Fruit fly (Drosophila melanogaster): ENCODE data around the gene MED7.
A peak's percentile ranks its signal among the peaks of the same experiment; 100 is the strongest.

MED7 gene

DNA sequence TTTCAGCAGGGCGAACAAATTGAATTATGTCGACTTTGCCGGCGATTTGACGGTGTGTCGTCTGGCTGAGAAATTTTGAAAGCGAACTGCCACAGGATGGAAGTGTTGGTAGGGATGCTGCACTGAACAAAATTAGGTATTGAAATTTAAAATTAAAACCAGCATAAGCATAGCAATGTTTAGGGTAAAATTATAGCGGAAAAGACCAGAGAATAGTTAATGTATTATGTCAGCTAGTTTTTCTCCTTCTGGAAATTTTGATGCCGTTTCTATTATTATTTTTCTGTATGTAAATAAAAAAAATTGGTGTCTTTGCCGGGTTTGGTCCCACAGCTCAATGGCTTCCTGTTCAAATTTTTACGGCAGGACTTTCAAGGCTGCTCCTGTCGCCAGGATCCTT is 34.1 kb downstream of the MED7 start:
- 0 out of 2 replicates have a peak, but pooled peaks have one; percentile 30 for TF ChIP-seq Rfx (GFP tag; IDR thresholded peaks at IDR 0.05)
- 0 out of 2 replicates have a peak, but pooled peaks have one; percentile 23 for TF ChIP-seq sob (GFP tag; IDR thresholded peaks at IDR 0.05)
- TF ChIP-seq CG15514 (GFP tag; optimal IDR thresholded peaks at IDR 0.05): peak; percentile 9
- TF ChIP-seq ab (GFP tag; optimal IDR thresholded peaks at IDR 0.05): no peak
- TF ChIP-seq CG4424 (GFP tag; optimal IDR thresholded peaks at IDR 0.05): no peak
- TF ChIP-seq lab (GFP tag; optimal IDR thresholded peaks at IDR 0.05): peak; percentile 58
- peak; percentile 24 for TF ChIP-seq CG3281 (GFP tag; optimal IDR thresholded peaks at IDR 0.05)
- peak; percentile 68 for TF ChIP-seq CG18599 (GFP tag; optimal IDR thresholded peaks at IDR 0.05)
- peak; percentile 7 for TF ChIP-seq Meics (GFP tag; optimal IDR thresholded peaks at IDR 0.05)
- TF ChIP-seq cato (GFP tag; optimal IDR thresholded peaks at IDR 0.05; ENCODE audit: borderline replicate concordance): no peak
- TF ChIP-seq vfl (GFP tag; optimal IDR thresholded peaks at IDR 0.05): no peak

DNA sequence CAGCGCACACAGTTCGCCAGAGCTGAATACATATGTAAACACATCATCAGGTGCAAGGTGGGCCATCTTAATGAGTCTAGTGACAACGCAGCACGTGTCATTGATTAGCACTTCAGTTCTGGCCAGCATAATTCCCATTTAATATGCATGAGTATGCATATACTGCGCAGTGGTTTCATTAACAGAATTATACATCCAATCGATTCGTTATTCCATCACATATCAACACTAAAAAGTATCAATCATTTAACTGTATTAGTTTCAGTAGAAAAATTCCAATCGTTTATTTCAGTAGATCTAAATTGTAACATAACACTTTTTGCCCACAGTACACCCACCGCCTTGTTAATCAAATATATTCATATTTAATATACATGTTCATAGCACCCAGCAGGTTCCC is 46.3 kb downstream of the MED7 start, which contains the start of gene CG4073:
TSS of gene CG4073 (plus strand) at position 301 of the 400 bp plus-strand sequence.
- no peak for TF ChIP-seq CG2202 (tag; optimal IDR thresholded peaks at IDR 0.05)
- no peak for TF ChIP-seq Nf-YC (tag; optimal IDR thresholded peaks at IDR 0.05)
- no peak for TF ChIP-seq gro (GFP tag; optimal IDR thresholded peaks at IDR 0.05)
- no peak for TF ChIP-seq Dll (GFP tag; IDR thresholded peaks at IDR 0.05; ENCODE audit: partially characterized antibody)
- TF ChIP-seq CG6854 (GFP tag; optimal IDR thresholded peaks at IDR 0.05): no peak
- no peak for TF ChIP-seq Neu2 (GFP tag; optimal IDR thresholded peaks at IDR 0.05; ENCODE audit: borderline replicate concordance)
- no peak for TF ChIP-seq CG3995 (GFP tag; optimal IDR thresholded peaks at IDR 0.05)
- no peak for TF ChIP-seq CG1529 (GFP tag; optimal IDR thresholded peaks at IDR 0.05)
- TF ChIP-seq dpn (GFP tag; optimal IDR thresholded peaks at IDR 0.05): no peak
- TF ChIP-seq CG17385 (GFP tag; optimal IDR thresholded peaks at IDR 0.05): no peak
- no peak for TF ChIP-seq jing (GFP tag; optimal IDR thresholded peaks at IDR 0.05)
- TF ChIP-seq tap (tag; optimal IDR thresholded peaks at IDR 0.05): no peak
- TF ChIP-seq CG10274 (GFP tag; optimal IDR thresholded peaks at IDR 0.05): no peak
- TF ChIP-seq CG12769 (tag; optimal IDR thresholded peaks at IDR 0.05): no peak
- TF ChIP-seq CG15479 (GFP tag; optimal IDR thresholded peaks at IDR 0.05): no peak
- no peak for TF ChIP-seq Blimp-1 (GFP tag; optimal IDR thresholded peaks at IDR 0.05)
- TF ChIP-seq schlank (tag; optimal IDR thresholded peaks at IDR 0.05): no peak

DNA sequence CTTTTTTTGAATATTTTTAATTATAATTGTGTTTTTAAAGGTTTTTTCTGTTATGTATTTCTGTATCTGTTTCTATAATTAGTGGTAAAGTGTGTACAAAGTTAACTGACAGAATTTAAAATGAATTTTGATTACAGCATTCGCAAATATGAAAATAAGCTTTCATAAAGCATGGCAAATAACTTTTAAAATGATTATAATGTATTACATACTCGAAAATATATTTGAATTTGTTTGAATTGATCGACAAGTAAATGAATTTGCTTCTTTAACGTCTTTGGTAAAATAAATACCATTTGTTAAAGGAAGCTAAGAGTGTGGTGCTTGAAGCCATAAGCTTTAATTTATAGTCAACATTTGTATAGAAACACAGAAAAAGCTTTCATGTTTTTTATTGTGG is 49.7 kb downstream of the MED7 start, which contains the start of gene CG14689:
TSS of gene CG14689 (minus strand) at position 101 of the 400 bp plus-strand sequence.
- TF ChIP-seq CG13424 (tag; optimal IDR thresholded peaks at IDR 0.05) (no peak), CG11504 (tag; optimal IDR thresholded peaks at IDR 0.05) (peak; percentile 81), tin (GFP tag; optimal IDR thresholded peaks at IDR 0.05) (no peak), Spps (tag; optimal IDR thresholded peaks at IDR 0.05) (no peak), sima (GFP tag; optimal IDR thresholded peaks at IDR 0.05) (no peak), disco-r (GFP tag; optimal IDR thresholded peaks at IDR 0.05) (no peak)

Measured in whole organism, embryonic.